Worm (Caenorhabditis elegans) whole organism, L1 larva: ENCODE results near the gene F02D8.1.

Experiments used
- aly-2 ChIP-seq: fragments of 150-350 bp; optimal IDR thresholded peaks from 2 replicates; lab custom pipeline; 2014; ENCODE audit warnings: missing biosample characterization, missing genetic modification characterization
- mef-2 ChIP-seq: fragments of 150-350 bp; optimal IDR thresholded peaks from 2 replicates; lab custom pipeline; 2014; ENCODE audit warnings: missing biosample characterization, missing genetic modification characterization
- nhr-237 ChIP-seq: fragments of 150-350 bp; optimal IDR thresholded peaks from 2 replicates; lab custom pipeline; 2014; ENCODE audit warnings: missing biosample characterization, missing genetic modification characterization
- nhr-85 ChIP-seq: sonication (generic microtip); peaks from one replicate; lab custom pipeline; 2016; ENCODE audit warnings: missing genetic modification characterization, inconsistent platforms, missing compliant biosample characterization
- snpc-4 ChIP-seq: fragments of 150-350 bp; optimal IDR thresholded peaks from 2 replicates; lab custom pipeline; 2014; ENCODE audit warnings: missing biosample characterization, missing genetic modification characterization
- tbx-2 ChIP-seq: sonication (generic microtip); optimal IDR thresholded peaks from 2 replicates; lab custom pipeline; 2016; ENCODE audit warnings: missing genetic modification characterization, missing compliant biosample characterization
- unc-62 ChIP-seq: fragments of 150-350 bp; optimal IDR thresholded peaks from 2 replicates; lab custom pipeline; 2014; ENCODE audit warnings: missing biosample characterization, missing genetic modification reagents, missing genetic modification characterization

ce11 chrV:14928248-14928647 lies 50.3 kb downstream of the F02D8.1 start, which contains the start of gene srg-55:
- TF ChIP-seq aly-2 (tag; lab: Kevin White, UChicago) (no peak), tbx-2 (tag; lab: Kevin White, UChicago) (no peak), mef-2 (tag; lab: Kevin White, UChicago) (no peak), unc-62 (GFP tag; lab: Kevin White, UChicago) (no peak), nhr-237 (tag; lab: Kevin White, UChicago) (no peak), snpc-4 (no peak), nhr-85 (tag; lab: Kevin White, UChicago) (no peak)
